Fruit fly (Drosophila melanogaster): ENCODE measurements around the gene Ca-alpha1T.

Gene Ca-alpha1T

DNA sequence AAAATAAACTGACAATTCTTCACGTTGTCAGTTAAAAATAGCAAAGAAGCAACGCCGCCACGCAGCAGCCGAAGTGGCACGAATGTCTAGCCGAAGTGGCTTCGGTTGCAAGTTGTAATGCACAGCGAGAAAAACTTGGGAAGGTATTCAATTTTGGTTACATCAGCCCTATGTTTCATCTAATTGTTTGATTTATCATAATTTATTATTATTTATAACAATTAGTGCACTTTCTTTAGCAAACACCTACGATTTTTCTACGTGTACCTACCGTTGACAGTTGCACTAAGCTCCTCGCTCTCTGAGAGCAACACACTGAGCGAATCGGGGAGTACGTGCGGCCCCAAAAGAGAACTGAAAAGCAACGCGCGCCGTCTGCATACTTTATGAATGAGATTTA lies 117.4 kb downstream of the Ca-alpha1T start, which contains the start of gene Tsp5D:
Tsp5D (minus strand) TSS at position 13 of the 400 bp plus-strand sequence.
- TF ChIP-seq CG17801 (GFP tag; optimal IDR thresholded peaks at IDR 0.05; ENCODE audit: partially characterized antibody), result peak; percentile 77

DNA sequence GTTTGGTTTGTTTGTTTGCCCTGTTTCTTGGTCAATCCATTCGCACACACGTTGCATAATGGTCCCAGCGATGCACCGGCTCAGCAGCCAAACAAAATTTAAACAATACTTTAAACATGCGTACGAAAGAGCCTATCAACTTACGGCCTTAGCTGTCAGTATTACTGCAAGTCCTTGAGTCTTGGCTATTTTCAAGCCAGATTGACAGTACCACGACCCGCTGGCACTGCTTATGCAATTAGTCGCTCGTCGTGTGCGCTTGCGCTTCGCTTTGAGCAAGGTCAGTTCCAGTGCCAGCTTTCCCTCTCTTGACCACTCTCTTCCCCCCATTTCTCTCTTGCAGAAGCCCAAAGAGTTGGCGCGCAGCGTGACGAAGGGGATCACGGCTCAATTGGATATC lies 123.6 kb downstream of the Ca-alpha1T start:
- TF ChIP-seq CG17801 (GFP tag; optimal IDR thresholded peaks at IDR 0.05; ENCODE audit: partially characterized antibody), result no peak

DNA sequence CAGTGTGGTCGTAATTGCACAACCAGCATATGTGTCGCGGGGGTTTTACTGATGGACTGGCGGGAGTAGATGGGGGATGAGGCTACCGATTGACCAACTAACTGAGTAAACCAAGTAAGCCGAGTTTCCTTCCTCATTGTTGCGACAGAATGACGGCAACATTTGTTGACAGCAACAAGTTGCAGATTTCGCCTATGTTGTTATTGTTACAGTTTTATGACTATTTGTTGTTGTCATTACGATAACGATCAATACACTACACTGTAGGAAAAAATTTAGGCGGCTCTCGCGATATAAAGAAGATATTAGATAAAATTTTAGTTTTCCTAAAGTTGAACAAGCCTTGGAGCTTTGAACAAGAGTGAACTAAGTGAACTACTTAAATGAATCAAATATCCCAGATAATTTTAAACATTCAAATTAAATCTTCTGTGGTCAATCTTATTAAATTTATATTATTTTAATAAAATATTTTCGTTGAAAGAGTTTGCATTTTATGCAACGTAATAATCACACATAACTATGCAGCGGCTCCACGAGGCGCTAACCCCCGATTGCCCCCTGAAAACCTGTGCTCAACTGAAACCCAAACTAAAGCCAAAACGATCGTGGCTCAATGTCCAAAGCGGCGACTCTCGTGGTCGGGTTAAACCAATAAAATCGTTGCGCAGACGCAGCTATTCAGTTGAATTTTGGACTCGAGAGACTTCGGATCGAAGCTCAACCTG lies 124.8 kb downstream of the Ca-alpha1T start, which contains the start of gene CG5928:
CG5928 (plus strand) TSS at position 678 of the 728 bp plus-strand sequence.
- no peak for TF ChIP-seq CG17801 (GFP tag; optimal IDR thresholded peaks at IDR 0.05; ENCODE audit: partially characterized antibody)

DNA sequence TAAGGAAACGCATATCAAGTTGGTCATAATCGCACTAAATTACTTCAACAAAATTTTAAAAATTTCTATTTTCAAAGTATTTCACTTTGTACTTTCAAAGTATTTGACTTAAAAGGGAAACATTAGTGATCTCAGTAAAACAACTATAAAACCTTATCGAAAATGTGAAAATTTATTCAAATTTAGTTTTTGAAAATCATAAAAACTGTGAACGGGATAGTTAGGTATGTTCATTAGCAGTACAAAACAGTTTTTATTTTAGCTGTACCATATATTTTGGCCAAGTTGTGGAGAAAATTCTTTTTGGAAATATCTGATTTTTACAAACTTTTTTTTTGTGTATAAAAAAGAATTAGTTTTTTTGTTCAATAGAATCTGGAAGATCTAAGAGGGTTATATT lies 126.0 kb downstream of the Ca-alpha1T start, which contains the start of gene CG43115:
CG43115 (minus strand) TSS at position 101 of the 400 bp plus-strand sequence.
- no peak for TF ChIP-seq CG17801 (GFP tag; optimal IDR thresholded peaks at IDR 0.05; ENCODE audit: partially characterized antibody)

DNA sequence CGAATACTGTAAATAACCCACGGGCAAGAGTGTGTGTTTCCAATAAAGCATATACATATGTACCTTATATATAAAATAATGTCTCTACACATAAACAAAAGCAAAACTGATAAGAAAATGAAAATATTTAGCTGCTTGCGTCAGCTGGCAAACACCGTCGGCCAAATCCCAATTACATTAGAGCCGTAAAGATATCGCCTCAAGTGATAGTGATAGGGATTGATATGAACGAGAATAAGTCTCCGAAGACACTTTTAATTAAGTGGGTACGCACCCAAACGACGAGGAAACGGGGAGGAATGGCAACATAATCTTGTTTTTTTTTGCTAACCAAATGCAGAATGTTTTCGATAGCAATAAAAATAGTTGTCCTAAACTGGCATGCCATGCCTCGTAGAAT lies 127.8 kb downstream of the Ca-alpha1T start:
- no peak for TF ChIP-seq CG17801 (GFP tag; optimal IDR thresholded peaks at IDR 0.05; ENCODE audit: partially characterized antibody)

DNA sequence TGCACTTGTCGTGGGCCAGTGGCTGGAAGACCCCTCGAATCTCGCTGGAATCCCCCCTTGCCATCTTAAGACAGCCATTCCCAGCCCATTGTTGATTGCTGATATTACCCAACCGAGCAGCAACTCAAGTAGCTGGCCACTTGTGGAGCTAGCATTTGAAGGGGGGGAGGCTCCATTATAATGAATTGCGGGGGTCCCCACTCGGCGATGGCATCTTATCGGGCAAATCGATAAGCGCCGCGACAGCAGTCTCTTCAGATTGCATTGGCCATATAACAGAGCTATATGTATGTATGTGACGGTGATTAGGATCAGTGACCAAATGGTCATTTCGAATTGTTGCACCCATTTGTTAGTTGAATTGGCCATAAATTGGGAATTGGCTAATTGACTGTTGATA lies 130.1 kb downstream of the Ca-alpha1T start:
- TF ChIP-seq CG17801 (GFP tag; optimal IDR thresholded peaks at IDR 0.05; ENCODE audit: partially characterized antibody), result no peak

DNA sequence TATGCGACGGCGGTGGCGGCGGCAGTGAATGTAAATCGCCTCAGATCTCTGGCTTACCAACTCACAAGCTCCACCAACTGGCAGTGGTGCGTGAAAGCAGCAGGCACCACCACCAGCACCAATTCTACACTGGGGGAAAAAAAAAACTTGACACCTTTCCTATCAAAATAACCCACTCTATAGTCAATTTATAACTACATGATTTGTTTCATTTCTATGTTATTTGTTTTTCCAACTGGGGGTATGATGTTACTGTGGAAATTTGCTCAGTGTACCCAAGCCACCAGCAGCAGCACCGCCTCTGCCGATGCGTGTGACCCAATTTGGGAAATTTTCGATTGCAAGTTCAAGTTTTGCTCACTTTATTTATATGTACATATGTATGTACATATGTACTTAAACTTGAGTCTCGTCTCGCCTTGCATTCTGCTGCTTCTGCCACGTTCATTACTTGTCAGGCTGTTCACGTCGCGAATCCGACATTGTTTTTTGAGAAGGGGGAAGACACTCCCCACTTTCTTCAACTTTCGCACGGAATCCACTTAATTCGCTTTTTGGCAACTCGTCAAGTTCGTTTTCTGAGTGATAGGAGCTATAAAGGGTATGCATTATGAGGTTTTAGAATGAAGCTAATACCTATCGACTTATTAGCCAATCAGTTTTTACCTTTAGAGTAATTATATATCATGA lies 133.0 kb downstream of the Ca-alpha1T start:
- no peak for TF ChIP-seq CG17801 (GFP tag; optimal IDR thresholded peaks at IDR 0.05; ENCODE audit: partially characterized antibody)
